Worm (Caenorhabditis elegans): ENCODE measurements around the gene R10D12.13.

Gene R10D12.13

DNA sequence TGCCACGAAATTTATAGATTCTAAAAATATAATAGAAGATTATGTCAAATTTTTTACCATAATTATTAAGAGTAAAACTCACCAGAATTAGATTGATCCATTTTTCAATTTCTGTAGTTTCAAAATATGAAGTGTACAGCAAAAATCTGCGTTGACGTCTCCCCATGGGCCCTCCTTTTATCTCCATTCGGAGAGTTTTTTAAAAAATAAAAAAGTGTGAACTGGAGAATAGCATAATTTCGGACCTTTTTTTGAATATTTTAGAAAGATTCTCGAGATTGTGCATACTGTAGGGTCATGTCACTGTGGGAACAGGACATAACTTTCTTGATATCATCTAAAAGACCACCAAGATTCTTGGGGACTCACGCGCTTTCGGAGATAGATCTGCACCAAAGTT is 20.1 kb upstream of the R10D12.13 start, which contains the start of gene dpr-1:
Gene dpr-1, minus strand, starts transcription at position 101 of the 400 bp plus-strand sequence.
- TF ChIP-seq nhr-48 (tag; optimal IDR thresholded peaks at IDR 0.05) (no peak), ZK546.5 (tag; optimal IDR thresholded peaks at IDR 0.05) (no peak), tra-1 (GFP tag; IDR thresholded peaks at IDR 0.05) (no peak), hlh-11 (tag; optimal IDR thresholded peaks at IDR 0.05) (no peak)

DNA sequence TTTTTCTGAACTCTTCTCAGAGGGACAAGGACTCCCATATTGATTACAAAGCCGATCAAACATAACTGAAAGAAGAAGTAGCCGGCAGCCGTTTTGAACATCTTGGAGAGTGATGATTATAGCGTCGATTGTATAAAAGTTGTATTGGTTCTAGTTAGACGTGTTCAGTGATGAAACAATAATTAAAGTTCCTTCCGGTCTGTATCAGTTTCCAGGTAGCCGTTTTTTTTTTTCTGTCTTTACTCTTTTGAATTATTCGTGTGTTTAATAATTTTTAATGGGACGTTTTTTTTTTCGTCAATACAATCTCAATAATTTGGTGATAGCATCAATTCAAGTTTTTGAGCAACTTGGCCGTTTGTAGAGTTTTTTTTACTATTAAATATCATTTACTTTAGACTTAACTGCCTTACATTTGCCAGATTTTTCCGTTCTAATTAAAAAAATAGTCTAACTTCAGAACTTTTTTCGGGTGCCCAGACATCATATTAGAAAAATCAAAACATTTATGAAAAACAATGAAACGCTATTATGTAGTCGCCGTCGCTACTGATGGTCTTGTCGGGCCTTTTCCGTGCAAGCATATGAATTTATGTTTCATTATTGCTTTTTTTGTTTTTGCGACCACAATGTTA is 15.7 kb upstream of the R10D12.13 start, which contains the start of the genes srx-10 and clec-226:
Gene srx-10, minus strand, starts transcription at position 101 of the 635 bp plus-strand sequence.
Gene clec-226, plus strand, starts transcription at position 585 of the 635 bp plus-strand sequence.
- TF ChIP-seq nhr-10 (tag; optimal IDR thresholded peaks at IDR 0.05) (no peak), vab-7 (GFP tag; IDR thresholded peaks at IDR 0.05) (no peak), egl-27 (tag; optimal IDR thresholded peaks at IDR 0.05) (no peak), nhr-11 (tag; optimal IDR thresholded peaks at IDR 0.05) (no peak), ZK337.2 (GFP tag; IDR thresholded peaks at IDR 0.05) (no peak), daf-8 (GFP tag; IDR thresholded peaks at IDR 0.05) (no peak), dpl-1 (GFP tag; optimal IDR thresholded peaks at IDR 0.05) (no peak), Y48G9A.11 (GFP tag; IDR thresholded peaks at IDR 0.05) (no peak), pha-4 (GFP tag; IDR thresholded peaks at IDR 0.05) (no peak), pha-4 (tag; optimal IDR thresholded peaks at IDR 0.05) (no peak), egl-43 (GFP tag; IDR thresholded peaks at IDR 0.05) (no peak), jun-1 (tag; optimal IDR thresholded peaks at IDR 0.05) (no peak)

DNA sequence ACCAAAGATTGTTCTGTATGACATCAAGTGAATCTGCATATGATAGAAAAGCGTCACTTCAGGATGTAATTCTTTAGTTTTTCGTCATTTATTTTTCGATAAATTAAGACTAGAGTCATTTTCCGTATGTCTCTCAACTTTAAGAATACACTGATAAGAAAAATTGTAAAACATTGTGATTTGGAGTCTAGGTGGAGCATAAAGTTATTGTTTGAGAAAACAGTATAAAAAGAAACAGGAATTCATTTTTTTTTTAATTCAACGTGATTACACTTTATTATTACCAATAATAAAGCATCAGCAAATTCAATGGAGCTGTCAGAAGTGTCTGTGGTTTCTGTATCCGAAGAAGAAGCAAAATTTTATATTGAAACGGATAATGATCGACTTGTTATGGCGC is 13.2 kb upstream of the R10D12.13 start, which contains the start of gene R10D12.6:
Gene R10D12.6, plus strand, starts transcription at position 301 of the 400 bp plus-strand sequence.
- TF ChIP-seq nhr-28 (tag; optimal IDR thresholded peaks at IDR 0.05) (peak; percentile 52), nhr-42 (GFP tag; IDR thresholded peaks at IDR 0.05) (no peak), pqm-1 (tag; optimal IDR thresholded peaks at IDR 0.05) (peak; percentile 3)

- TF ChIP-seq fos-1 (tag; optimal IDR thresholded peaks at IDR 0.05) (no peak), nhr-237 (tag; optimal IDR thresholded peaks at IDR 0.05) (no peak), F26F4.8 (GFP tag; conservative IDR thresholded peaks at IDR 0.05) (no peak), Y5F2A.4 (GFP tag; optimal IDR thresholded peaks at IDR 0.05) (no peak)
Observed at ce11 chrV:13949752-13950151, 12.5 kb upstream of the R10D12.13 start, which contains the start of gene R10D12.7. Gene R10D12.7, plus strand, starts transcription at chrV:13950052.

- TF ChIP-seq unc-130 (GFP tag; optimal IDR thresholded peaks at IDR 0.05) (no peak), F44E2.7 (GFP tag; IDR thresholded peaks at IDR 0.05) (no peak), nhr-28 (tag; optimal IDR thresholded peaks at IDR 0.05) (peak; percentile 10), rbr-2 (tag; optimal IDR thresholded peaks at IDR 0.05) (no peak), hif-1 (tag; optimal IDR thresholded peaks at IDR 0.05) (no peak), F10B5.3 (tag; optimal IDR thresholded peaks at IDR 0.05) (no peak), nhr-10 (tag; optimal IDR thresholded peaks at IDR 0.05) (no peak)
Observed at ce11 chrV:13953191-13953590, 9.0 kb upstream of the R10D12.13 start, which contains the start of gene R10D12.8. Gene R10D12.8, minus strand, starts transcription at chrV:13953291.

DNA sequence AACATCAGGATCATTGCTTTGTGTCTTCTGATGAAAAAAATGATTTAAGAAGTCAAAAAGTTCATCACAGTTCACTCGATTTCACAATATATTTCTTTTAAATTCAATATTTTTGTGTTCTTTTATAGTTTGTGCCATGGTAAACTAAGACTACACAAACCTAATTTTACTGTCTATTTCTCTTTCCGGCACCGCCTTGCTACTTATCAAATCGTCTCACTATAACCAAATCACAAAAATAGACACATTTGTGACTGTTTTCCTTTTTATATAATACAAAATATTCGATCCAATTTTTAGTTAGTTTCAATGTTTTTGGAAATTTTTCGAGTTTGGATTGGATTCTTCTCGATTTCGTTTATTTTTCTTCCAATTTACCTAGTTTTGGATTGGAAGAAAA is 8.2 kb upstream of the R10D12.13 start, which contains the start of gene swt-6:
Gene swt-6, plus strand, starts transcription at position 301 of the 400 bp plus-strand sequence.
- TF ChIP-seq nhr-28 (tag; optimal IDR thresholded peaks at IDR 0.05) (peak; percentile 87), aha-1 (tag) (peak; percentile 7), ces-1 (GFP tag; optimal IDR thresholded peaks at IDR 0.05) (no peak), pqm-1 (tag; optimal IDR thresholded peaks at IDR 0.05) (peak; percentile 17)

Data from whole organism, L4 larva.